Fruit fly (Drosophila melanogaster) whole organism, prepupa: ENCODE measurements around the gene slow.

ENCODE experiments used
- CG11762 ChIP-seq: fragments of 200-800 bp; sonication (Bioruptor generic); optimal IDR thresholded peaks from 3 replicates; lab custom pipeline; 2016; ENCODE audit warnings: missing biosample characterization, missing genetic modification characterization; ENCODE audit not compliant: insufficient read depth
- CG7368 ChIP-seq: fragments of 200-800 bp; sonication (Bioruptor generic); optimal IDR thresholded peaks from 3 replicates; lab custom pipeline; 2016; ENCODE audit warnings: missing biosample characterization, missing genetic modification characterization
- Hr39 ChIP-seq: fragments of 200-800 bp; sonication (Bioruptor generic); optimal IDR thresholded peaks from 2 replicates; lab custom pipeline; 2016; ENCODE audit warnings: missing biosample characterization, missing genetic modification characterization
- dsx ChIP-seq: fragments of 200-800 bp; optimal IDR thresholded peaks from 3 replicates; lab custom pipeline; 2019; ENCODE audit warnings: missing biosample characterization, mild to moderate bottlenecking, missing genetic modification characterization, moderate library complexity; ENCODE audit not compliant: poor library complexity, severe bottlenecking
- esn ChIP-seq: fragments of 200-800 bp; sonication (Bioruptor generic); optimal IDR thresholded peaks from 2 replicates; lab custom pipeline; 2016; ENCODE audit warnings: missing biosample characterization, mild to moderate bottlenecking, missing genetic modification characterization, moderate library complexity
- fd85E ChIP-seq: fragments of 200-800 bp; sonication (Bioruptor generic); optimal IDR thresholded peaks from 3 replicates; lab custom pipeline; 2016; ENCODE audit warnings: missing biosample characterization, missing genetic modification characterization

DNA sequence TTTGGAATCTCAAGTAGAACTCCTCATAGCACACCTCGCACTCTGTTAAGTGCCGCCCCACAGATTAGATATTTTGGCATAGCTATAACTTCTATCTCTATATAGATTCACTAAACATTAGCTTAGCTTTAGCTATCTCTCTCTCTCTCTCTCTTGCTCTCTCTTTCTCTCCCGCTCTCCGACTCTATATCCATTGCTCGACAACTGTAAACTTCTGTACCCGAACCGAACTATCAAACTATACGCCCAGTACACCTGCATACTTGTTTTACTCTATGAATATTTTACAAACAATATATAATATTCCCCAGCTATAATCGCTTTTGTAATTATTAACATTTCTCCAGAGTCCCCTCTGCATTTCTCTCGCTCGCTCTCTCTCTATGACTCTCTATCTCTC lies 46.1 kb downstream of the slow start:
- no peak for TF ChIP-seq CG11762 (GFP tag; lab: Kevin White, UChicago)
- no peak for TF ChIP-seq dsx (GFP tag; lab: Kevin White, UChicago)
- no peak for TF ChIP-seq CG7368 (GFP tag; lab: Kevin White, UChicago)
- no peak for TF ChIP-seq esn (GFP tag; lab: Kevin White, UChicago)
- TF ChIP-seq Hr39 (GFP tag; lab: Kevin White, UChicago): no peak
- no peak for TF ChIP-seq fd85E (GFP tag; lab: Kevin White, UChicago)
